Fruit fly (Drosophila melanogaster) S2 (cell line): Measurements from ENCODE around the gene dmrt93B.

ENCODE experiments used
- CG8478 ChIP-seq: fragments of >200 bp; optimal IDR thresholded peaks from 2 replicates; lab custom pipeline; 2018
- CTCF ChIP-seq, 2 experiments: fragments of >200 bp; optimal IDR thresholded peaks; 2 replicates each; lab custom pipeline; 2018

DNA sequence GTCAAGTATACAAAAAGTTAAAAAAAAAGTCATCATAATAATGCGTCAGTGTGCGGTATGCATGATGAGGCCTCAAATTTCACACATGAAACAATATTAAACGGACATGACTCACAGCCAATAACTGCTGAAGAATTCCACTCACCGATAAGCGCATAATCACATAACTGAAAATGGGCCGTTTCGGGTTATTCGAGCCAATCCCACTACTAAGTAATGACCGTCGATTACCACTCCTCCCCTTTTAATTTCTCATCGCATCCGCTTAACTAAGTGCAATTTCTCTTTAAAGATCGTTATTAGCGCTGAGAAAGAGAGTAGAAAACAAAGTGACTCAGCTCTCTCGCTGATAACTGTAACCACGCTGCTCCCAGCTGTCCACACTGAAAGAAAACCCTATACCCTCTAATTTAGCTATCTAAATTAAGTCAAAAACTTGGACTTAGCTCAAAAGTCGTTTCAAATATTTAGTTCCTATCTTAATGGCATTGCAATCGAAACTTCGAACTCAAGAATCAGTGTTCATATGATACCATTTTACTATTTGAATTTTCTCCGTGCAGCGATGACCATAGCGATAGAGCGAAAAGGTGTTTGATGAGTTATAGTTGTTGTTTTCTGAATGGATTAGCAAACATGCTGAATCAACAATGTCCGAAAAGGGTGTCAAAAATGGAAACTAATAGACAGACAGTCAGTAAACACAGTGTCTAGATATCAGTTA is 39.1 kb downstream of the dmrt93B start:
- TF ChIP-seq CG8478, result no peak
- TF ChIP-seq CTCF (optimal IDR thresholded peaks at IDR 0.05; lab: Kevin White, UChicago), result no peak
